Fruit fly (Drosophila melanogaster): ENCODE data around the gene CG13041.

- TF ChIP-seq insv (optimal IDR thresholded peaks at IDR 0.05) (no peak), psq (optimal IDR thresholded peaks at IDR 0.05) (no peak), h (optimal IDR thresholded peaks at IDR 0.05) (no peak)
Observed at dm6 chr3L:16301153-16301552, 18.2 kb downstream of the CG13041 start, which contains the start of gene CG4982.

Data from Kc167 (cell line).